Worm (Caenorhabditis elegans) whole organism, young adult: ENCODE data around the gene F32D8.14.

Experiments
- F37B4.10 ChIP-seq: fragments of 200-800 bp; sonication (Bioruptor generic); IDR thresholded peaks from 2 replicates; pipeline ENCODE4 v1.3.6; 2022; ENCODE audit warnings: missing genetic modification characterization, missing compliant biosample characterization
- Y56A3A.18 ChIP-seq: fragments of 200-800 bp; sonication (Bioruptor generic); IDR thresholded peaks from 2 replicates; pipeline ENCODE4 v1.3.6; 2022; ENCODE audit warnings: missing genetic modification reagents, missing genetic modification characterization, missing compliant biosample characterization
- dpl-1 ChIP-seq: fragments of 150-350 bp; optimal IDR thresholded peaks from 2 replicates; lab custom pipeline; 2014; ENCODE audit warnings: missing biosample characterization, missing genetic modification reagents, missing genetic modification characterization
- egl-18 ChIP-seq: fragments of 200-800 bp; sonication (Bioruptor generic); IDR thresholded peaks from 2 replicates; pipeline ENCODE4 v1.3.6; 2022; ENCODE audit warnings: missing genetic modification reagents, missing genetic modification characterization, missing compliant biosample characterization
- gei-17 ChIP-seq: fragments of 200-800 bp; sonication (Bioruptor generic); optimal IDR thresholded peaks from 2 replicates; lab custom pipeline; 2018; ENCODE audit warnings: mild to moderate bottlenecking, missing genetic modification characterization, missing compliant biosample characterization
- lsy-27 ChIP-seq: sonication (generic microtip); optimal IDR thresholded peaks from 2 replicates; lab custom pipeline; 2017; ENCODE audit warnings: missing genetic modification characterization, mild to moderate bottlenecking, missing compliant biosample characterization, antibody characterized with exemption, missing genotype, borderline replicate concordance; ENCODE audit not compliant: insufficient read depth
- nfya-1 ChIP-seq: sonication (generic microtip); optimal IDR thresholded peaks from 2 replicates; lab custom pipeline; 2017; ENCODE audit warnings: antibody characterized with exemption, missing compliant biosample characterization, missing genetic modification characterization, borderline replicate concordance; ENCODE audit not compliant: insufficient read depth
- pha-4 ChIP-seq: fragments of 150-350 bp; sonication (generic microtip); optimal IDR thresholded peaks from 2 replicates; lab custom pipeline; 2014; ENCODE audit warnings: missing biosample characterization, missing genetic modification reagents, missing genetic modification characterization
- snpc-3.4 ChIP-seq: sonication (generic microtip); optimal IDR thresholded peaks from 2 replicates; lab custom pipeline; 2017; ENCODE audit warnings: missing genetic modification characterization, mild to moderate bottlenecking, missing compliant biosample characterization, antibody characterized with exemption, moderate library complexity, missing genotype, missing genetic modification reagents
- unc-130 ChIP-seq: sonication (generic microtip); optimal IDR thresholded peaks from 2 replicates; lab custom pipeline; 2016; ENCODE audit warnings: missing genetic modification reagents, missing genetic modification characterization, missing compliant biosample characterization

- TF ChIP-seq dpl-1 (no peak), pha-4 (no peak), F37B4.10 (GFP tag; lab: Robert Waterston, UW) (no peak), snpc-3.4 (no peak), lsy-27 (tag; lab: Kevin White, UChicago) (no peak), gei-17 (no peak), Y56A3A.18 (GFP tag; lab: Robert Waterston, UW) (no peak), unc-130 (no peak), egl-18 (GFP tag; lab: Robert Waterston, UW) (no peak), nfya-1 (no peak)
Measured at ce11 chrV:10874938-10875599, 19.5 kb downstream of the F32D8.14 start.
